Fruit fly (Drosophila melanogaster) whole organism, embryonic: ENCODE data around the gene RtcB.
A peak's percentile ranks its signal among the peaks of the same experiment; 100 is the strongest.

Experiments
- ATbp ChIP-seq: fragments of 200-800 bp; sonication (Bioruptor generic); optimal IDR thresholded peaks from 2 replicates; lab custom pipeline; 2017; ENCODE audit warnings: missing biosample characterization, mild to moderate bottlenecking, missing genetic modification characterization, missing genetic modification reagents
- Aef1 ChIP-seq: fragments of 200-800 bp; sonication (Bioruptor generic); IDR thresholded peaks from 3 replicates; pipeline ENCODE4 v1.3.6; 2022; ENCODE audit warnings: missing biosample characterization, missing genetic modification characterization
- CG11093 ChIP-seq: fragments of 200-800 bp; sonication (Bioruptor generic); IDR thresholded peaks from 3 replicates; pipeline ENCODE4 v1.3.6; 2022; ENCODE audit warnings: missing biosample characterization, missing genetic modification characterization
- CG11247 ChIP-seq: fragments of 200-800 bp; sonication (Bioruptor generic); IDR thresholded peaks from 2 replicates; pipeline ENCODE4 v1.3.6; 2022; ENCODE audit warnings: missing biosample characterization, missing genetic modification characterization
- CG14710 ChIP-seq: fragments of 200-800 bp; sonication (Bioruptor generic); optimal IDR thresholded peaks from 3 replicates; lab custom pipeline; 2019; ENCODE audit warnings: missing biosample characterization, mild to moderate bottlenecking, missing genetic modification characterization, moderate library complexity
- CG15073 ChIP-seq: fragments of 200-800 bp; sonication (Bioruptor generic); optimal IDR thresholded peaks from 2 replicates; lab custom pipeline; 2016; ENCODE audit warnings: missing biosample characterization, missing genetic modification characterization
- CG17361 ChIP-seq: fragments of 200-800 bp; sonication (Bioruptor generic); IDR thresholded peaks from 3 replicates; pipeline ENCODE4 v1.3.6; 2022; ENCODE audit warnings: missing biosample characterization, missing genetic modification characterization
- CG17802 ChIP-seq: fragments of 200-800 bp; sonication (Bioruptor generic); optimal IDR thresholded peaks from 2 replicates; lab custom pipeline; 2018; ENCODE audit warnings: missing biosample characterization, mild to moderate bottlenecking, missing genetic modification characterization, moderate library complexity
- CG18011 ChIP-seq: fragments of 200-800 bp; sonication (Bioruptor generic); optimal IDR thresholded peaks from 2 replicates; lab custom pipeline; 2017; ENCODE audit warnings: missing biosample characterization, missing genetic modification characterization, mild to moderate bottlenecking, moderate library complexity, missing genotype
- CG1832 ChIP-seq: fragments of 200-800 bp; sonication (Bioruptor generic); optimal IDR thresholded peaks from 2 replicates; lab custom pipeline; 2017; ENCODE audit warnings: missing biosample characterization, mild to moderate bottlenecking, missing genetic modification characterization, inconsistent platforms
- CG2202 ChIP-seq: fragments of 200-800 bp; sonication (Bioruptor generic); optimal IDR thresholded peaks from 2 replicates; lab custom pipeline; 2018; ENCODE audit warnings: missing biosample characterization, mild to moderate bottlenecking, missing genetic modification characterization
- CG2875 ChIP-seq: fragments of 200-800 bp; sonication (Bioruptor generic); optimal IDR thresholded peaks from 2 replicates; lab custom pipeline; 2017; ENCODE audit warnings: missing biosample characterization, mild to moderate bottlenecking, missing genetic modification characterization, missing genetic modification reagents
- CG30020 ChIP-seq: fragments of 200-800 bp; optimal IDR thresholded peaks from 2 replicates; lab custom pipeline; 2019; ENCODE audit warnings: missing biosample characterization, mild to moderate bottlenecking, missing genetic modification characterization, moderate library complexity
- CG34422 ChIP-seq: fragments of 200-800 bp; sonication (Bioruptor generic); IDR thresholded peaks from 3 replicates; pipeline ENCODE4 v1.3.6; 2022; ENCODE audit warnings: missing biosample characterization, missing genetic modification characterization
- CG4282 ChIP-seq: fragments of 200-800 bp; sonication (Bioruptor generic); optimal IDR thresholded peaks from 2 replicates; lab custom pipeline; 2016; ENCODE audit warnings: missing biosample characterization, missing genetic modification characterization
- CG6175 ChIP-seq: fragments of 200-800 bp; sonication (Bioruptor generic); IDR thresholded peaks from 3 replicates; pipeline ENCODE4 v1.3.6; 2022; ENCODE audit warnings: missing biosample characterization, missing genetic modification characterization
- CG6683 ChIP-seq: fragments of 200-800 bp; sonication (Bioruptor generic); optimal IDR thresholded peaks from 2 replicates; lab custom pipeline; 2017; ENCODE audit warnings: missing biosample characterization, mild to moderate bottlenecking, missing genetic modification characterization, missing genetic modification reagents
- CG7556 ChIP-seq: fragments of 200-800 bp; sonication (Bioruptor generic); optimal IDR thresholded peaks from 2 replicates; lab custom pipeline; 2017; ENCODE audit warnings: missing biosample characterization, mild to moderate bottlenecking, missing genetic modification characterization
- CG7987 ChIP-seq: fragments of 200-800 bp; sonication (Bioruptor generic); optimal IDR thresholded peaks from 2 replicates; lab custom pipeline; 2018; ENCODE audit warnings: missing biosample characterization, mild to moderate bottlenecking, missing genetic modification characterization, moderate library complexity
- CG8281 ChIP-seq: fragments of 200-800 bp; sonication (Bioruptor generic); optimal IDR thresholded peaks from 2 replicates; lab custom pipeline; 2018; ENCODE audit warnings: missing biosample characterization, mild to moderate bottlenecking, missing genetic modification characterization, moderate library complexity
- CG8924 ChIP-seq: fragments of 200-800 bp; optimal IDR thresholded peaks from 3 replicates; lab custom pipeline; 2019; ENCODE audit warnings: missing biosample characterization, mild to moderate bottlenecking, missing genetic modification characterization, moderate library complexity
- Dbx ChIP-seq: fragments of 200-800 bp; sonication (Bioruptor generic); IDR thresholded peaks from 3 replicates; pipeline ENCODE4 v1.3.6; 2022; ENCODE audit warnings: missing biosample characterization, missing genetic modification characterization
- Gug ChIP-seq: fragments of 200-800 bp; sonication (Bioruptor generic); IDR thresholded peaks from 4 replicates; pipeline ENCODE4 v1.3.6; 2022; ENCODE audit warnings: missing biosample characterization, missing genetic modification characterization
- HLH3B ChIP-seq: fragments of 200-800 bp; sonication (Bioruptor generic); IDR thresholded peaks from 2 replicates; pipeline ENCODE4 v1.3.6; 2022; ENCODE audit warnings: missing biosample characterization, missing genetic modification characterization
- Nf-YC ChIP-seq: fragments of 200-800 bp; optimal IDR thresholded peaks from 3 replicates; lab custom pipeline; 2019; ENCODE audit warnings: missing biosample characterization, mild to moderate bottlenecking, missing genetic modification characterization, moderate library complexity
- Scr ChIP-seq: fragments of 200-800 bp; sonication (Bioruptor generic); IDR thresholded peaks from 2 replicates; pipeline ENCODE4 v1.3.6; 2022; ENCODE audit warnings: missing biosample characterization, missing genetic modification characterization; ENCODE audit not compliant: partially characterized antibody
- Sox100B ChIP-seq: fragments of 200-800 bp; sonication (Bioruptor generic); optimal IDR thresholded peaks from 3 replicates; lab custom pipeline; 2018; ENCODE audit warnings: missing biosample characterization, mild to moderate bottlenecking, missing genetic modification characterization
- Usf ChIP-seq: fragments of 200-800 bp; sonication (Bioruptor generic); optimal IDR thresholded peaks from 2 replicates; lab custom pipeline; 2017; ENCODE audit warnings: missing genotype, missing biosample characterization, missing genetic modification characterization
- al ChIP-seq: fragments of 200-800 bp; sonication (Bioruptor generic); IDR thresholded peaks from 2 replicates; pipeline ENCODE4 v1.3.6; 2022; ENCODE audit warnings: missing biosample characterization, missing genetic modification characterization
- aop ChIP-seq: fragments of 200-800 bp; sonication (Bioruptor generic); IDR thresholded peaks from 2 replicates; pipeline ENCODE4 v1.3.6; 2022; ENCODE audit warnings: missing biosample characterization, missing genetic modification characterization
- az2 ChIP-seq: fragments of 200-800 bp; sonication (Bioruptor generic); optimal IDR thresholded peaks from 3 replicates; lab custom pipeline; 2016; ENCODE audit warnings: missing biosample characterization, missing genetic modification characterization
- gcm ChIP-seq: fragments of 200-800 bp; sonication (Bioruptor generic); optimal IDR thresholded peaks from 2 replicates; lab custom pipeline; 2019; ENCODE audit warnings: missing biosample characterization, mild to moderate bottlenecking, missing genetic modification characterization, moderate library complexity
- gcm2 ChIP-seq: fragments of 200-800 bp; sonication (Bioruptor generic); optimal IDR thresholded peaks from 2 replicates; lab custom pipeline; 2016; ENCODE audit warnings: missing biosample characterization, missing genetic modification characterization
- h ChIP-seq: fragments of >200 bp; optimal IDR thresholded peaks from 2 replicates; lab custom pipeline; 2017
- kay ChIP-seq: fragments of 200-800 bp; sonication (Bioruptor generic); optimal IDR thresholded peaks from 2 replicates; lab custom pipeline; 2016; ENCODE audit warnings: missing biosample characterization, missing genetic modification characterization
- lab ChIP-seq: fragments of 200-800 bp; sonication (Bioruptor generic); optimal IDR thresholded peaks from 3 replicates; lab custom pipeline; 2017; ENCODE audit warnings: missing biosample characterization, missing genetic modification characterization, mild to moderate bottlenecking, moderate library complexity, missing genetic modification reagents
- lov ChIP-seq, 2 experiments: fragments of 200-800 bp in 1 of 2; fragments of >200 bp in 1 of 2; sonication (Bioruptor generic) in 1 of 2; IDR thresholded peaks in 1 of 2; optimal IDR thresholded peaks in 1 of 2; 2 replicates in 1 of 2; 3 replicates in 1 of 2; pipeline versions ENCODE4 v1.3.6 to Lab custom; 2017 to 2022; ENCODE audit warnings: missing biosample characterization in 1 of 2, missing genetic modification characterization in 1 of 2
- nmo ChIP-seq: fragments of 200-800 bp; sonication (Bioruptor generic); optimal IDR thresholded peaks from 2 replicates; lab custom pipeline; 2018; ENCODE audit warnings: missing biosample characterization, mild to moderate bottlenecking, missing genetic modification characterization, moderate library complexity
- nom ChIP-seq: fragments of 200-800 bp; sonication (Bioruptor generic); optimal IDR thresholded peaks from 2 replicates; lab custom pipeline; 2017; ENCODE audit warnings: missing biosample characterization, missing genetic modification characterization, mild to moderate bottlenecking, moderate library complexity, missing genetic modification reagents
- oc ChIP-seq: fragments of 200-800 bp; sonication (Bioruptor generic); optimal IDR thresholded peaks from 2 replicates; lab custom pipeline; 2018; ENCODE audit warnings: missing biosample characterization, mild to moderate bottlenecking, missing genetic modification characterization, moderate library complexity
- onecut ChIP-seq: fragments of 200-800 bp; sonication (Bioruptor generic); IDR thresholded peaks from 2 replicates; pipeline ENCODE4 v1.3.6; 2022; ENCODE audit warnings: missing biosample characterization, missing genetic modification characterization
- prd ChIP-seq, 3 experiments: fragments of >200 bp in 2 of 3; fragments of 200-800 bp in 1 of 3; sonication (Bioruptor generic) in 1 of 3; optimal IDR thresholded peaks in 2 of 3; IDR thresholded peaks in 1 of 3; 2 replicates in 2 of 3; 3 replicates in 1 of 3; pipeline versions ENCODE4 v1.3.6 to Lab custom; 2017 to 2022; ENCODE audit warnings: missing biosample characterization in 1 of 3, missing genetic modification characterization in 1 of 3
- pum ChIP-seq: fragments of 200-800 bp; sonication (Bioruptor generic); optimal IDR thresholded peaks from 2 replicates; lab custom pipeline; 2016; ENCODE audit warnings: missing biosample characterization, missing genetic modification characterization
- schlank ChIP-seq: fragments of 200-800 bp; sonication (Bioruptor generic); optimal IDR thresholded peaks from 2 replicates; lab custom pipeline; 2018; ENCODE audit warnings: missing biosample characterization, mild to moderate bottlenecking, missing genetic modification characterization
- sima ChIP-seq: fragments of 200-800 bp; sonication (Bioruptor generic); optimal IDR thresholded peaks from 2 replicates; lab custom pipeline; 2016; ENCODE audit warnings: missing biosample characterization, missing genetic modification characterization
- sisA ChIP-seq: fragments of 200-800 bp; sonication (Bioruptor generic); IDR thresholded peaks from 2 replicates; pipeline ENCODE4 v1.3.6; 2022; ENCODE audit warnings: missing biosample characterization, missing genetic modification characterization
- tgo ChIP-seq: fragments of 200-800 bp; sonication (Bioruptor generic); IDR thresholded peaks from 3 replicates; pipeline ENCODE4 v1.3.6; 2022; ENCODE audit warnings: missing biosample characterization, missing genetic modification characterization
- tio ChIP-seq: fragments of 200-800 bp; sonication (Bioruptor generic); optimal IDR thresholded peaks from 2 replicates; lab custom pipeline; 2017; ENCODE audit warnings: missing biosample characterization, missing genetic modification characterization, inconsistent platforms
- tna ChIP-seq: fragments of 200-800 bp; sonication (Bioruptor generic); IDR thresholded peaks from 2 replicates; pipeline ENCODE4 v1.3.6; 2022; ENCODE audit warnings: missing biosample characterization, missing genetic modification characterization; ENCODE audit not compliant: partially characterized antibody
- wdn ChIP-seq: fragments of 200-800 bp; sonication (Bioruptor generic); IDR thresholded peaks from 2 replicates; pipeline ENCODE4 v1.3.6; 2022; ENCODE audit warnings: missing biosample characterization, missing genetic modification characterization
- wor ChIP-seq: fragments of 200-800 bp; sonication (Bioruptor generic); IDR thresholded peaks from 2 replicates; pipeline ENCODE4 v1.3.6; 2022; ENCODE audit warnings: missing biosample characterization, missing genetic modification characterization

Gene RtcB

dm6 chr2L:19434260-19434659 is 3.8 kb downstream of the RtcB start (continued):
- TF ChIP-seq schlank (tag; lab: Kevin White, UChicago) (no peak), CG4282 (GFP tag; lab: Kevin White, UChicago) (no peak), CG7556 (peak; percentile 38), az2 (peak; percentile 9), CG7987 (GFP tag; lab: Kevin White, UChicago) (peak; percentile 82), h (lab: Kevin White, UChicago) (no peak), CG2202 (peak; percentile 90), nmo (no peak), kay (GFP tag; lab: Kevin White, UChicago) (no peak), Sox100B (GFP tag; lab: Kevin White, UChicago) (peak; percentile 65), sisA (GFP tag; lab: Robert Waterston, UW) (no peak), tgo (GFP tag; lab: Robert Waterston, UW) (no peak), tio (GFP tag; lab: Kevin White, UChicago) (no peak), CG17802 (tag; lab: Kevin White, UChicago) (no peak), CG17361 (peak; percentile 33; the same call in 1 of the 3 replicates), Dbx (no peak), CG8924 (peak; percentile 55), CG15073 (GFP tag; lab: Kevin White, UChicago) (no peak), CG18011 (no peak), sima (GFP tag; lab: Kevin White, UChicago) (no peak), CG11093 (GFP tag; lab: Robert Waterston, UW) (no peak), CG34422 (no peak), onecut (GFP tag; lab: Robert Waterston, UW) (peak; percentile 51; the same call in 1 of the 2 replicates), ATbp (peak; percentile 87), Gug (GFP tag; lab: Robert Waterston, UW) (no peak), pum (GFP tag; lab: Kevin White, UChicago) (no peak), oc (no peak), tna (GFP tag; lab: Robert Waterston, UW) (no peak), wdn (no peak), al (GFP tag; lab: Robert Waterston, UW) (no peak), aop (no peak), CG2875 (peak; percentile 65), CG6683 (GFP tag; lab: Kevin White, UChicago) (peak; percentile 51), gcm2 (no peak), prd (optimal IDR thresholded peaks at IDR 0.05; lab: Kevin White, UChicago) (no peak), prd (GFP tag; IDR thresholded peaks at IDR 0.05; lab: Robert Waterston, UW) (no peak), nom (GFP tag; lab: Kevin White, UChicago) (no peak), CG14710 (tag; lab: Kevin White, UChicago) (peak; percentile 72), HLH3B (GFP tag; lab: Robert Waterston, UW) (no peak), Usf (GFP tag; lab: Kevin White, UChicago) (no peak), CG11247 (GFP tag; lab: Robert Waterston, UW) (no peak), CG8281 (peak; percentile 50), Scr (GFP tag; lab: Robert Waterston, UW) (no peak), gcm (GFP tag; lab: Kevin White, UChicago) (peak; percentile 84), lab (GFP tag; lab: Kevin White, UChicago) (peak; percentile 82), wor (GFP tag; lab: Robert Waterston, UW) (no peak), Aef1 (GFP tag; lab: Robert Waterston, UW) (no peak), Nf-YC (tag; lab: Kevin White, UChicago) (no peak), lov (optimal IDR thresholded peaks at IDR 0.05; lab: Kevin White, UChicago) (no peak), lov (GFP tag; IDR thresholded peaks at IDR 0.05; lab: Robert Waterston, UW) (no peak), CG6175 (GFP tag; lab: Robert Waterston, UW) (no peak), CG30020 (tag; lab: Kevin White, UChicago) (no peak), CG1832 (GFP tag; lab: Kevin White, UChicago) (no peak)
